Fruit fly (Drosophila melanogaster) whole organism: ENCODE results near the gene RpS10a.

ENCODE experiments used
- CG8478 ChIP-seq: fragments of >200 bp; optimal IDR thresholded peaks from 2 replicates; lab custom pipeline; 2018; ENCODE audit warnings: inconsistent platforms
- Dll ChIP-seq: fragments of >200 bp; optimal IDR thresholded peaks from 2 replicates; lab custom pipeline; 2017
- EcR ChIP-seq, 2 experiments: fragments of >200 bp; optimal IDR thresholded peaks; 2 replicates each; lab custom pipeline; 2017; ENCODE audit warnings: missing biosample characterization in 2 of 2, missing genetic modification characterization in 2 of 2, missing genetic modification reagents in 2 of 2
- pan ChIP-seq: fragments of >200 bp; optimal IDR thresholded peaks from 2 replicates; lab custom pipeline; 2017
- psq ChIP-seq: fragments of >200 bp; optimal IDR thresholded peaks from 2 replicates; lab custom pipeline; 2017
- usp ChIP-seq: fragments of >200 bp; optimal IDR thresholded peaks from 2 replicates; lab custom pipeline; 2017; ENCODE audit warnings: missing biosample characterization, missing genetic modification characterization, mixed read lengths

Gene RpS10a

dm6 chr3R:27616493-27616892 lies 36.1 kb upstream of the RpS10a start:
- no peak for TF ChIP-seq usp (GFP tag; lab: Kevin White, UChicago)
- TF ChIP-seq EcR (GFP tag; optimal IDR thresholded peaks at IDR 0.05; lab: Kevin White, UChicago): no peak
- TF ChIP-seq CG8478 (lab: Kevin White, UChicago): no peak

- no peak for TF ChIP-seq CG8478 (lab: Kevin White, UChicago)
- no peak for TF ChIP-seq psq
- no peak for TF ChIP-seq EcR (GFP tag; optimal IDR thresholded peaks at IDR 0.05; lab: Kevin White, UChicago)
- no peak for TF ChIP-seq pan (lab: Kevin White, UChicago)
- no peak for TF ChIP-seq Dll
- TF ChIP-seq usp (GFP tag; lab: Kevin White, UChicago): no peak
These were observed 30.7 kb upstream of the RpS10a start for dm6 chr3R:27621861-27622260.

dm6 chr3R:27622993-27623392 lies 29.6 kb upstream of the RpS10a start:
- TF ChIP-seq psq (no peak), EcR (GFP tag; optimal IDR thresholded peaks at IDR 0.05; lab: Kevin White, UChicago) (no peak)

- TF ChIP-seq pan (lab: Kevin White, UChicago) (no peak), psq (no peak), usp (GFP tag; lab: Kevin White, UChicago) (no peak), EcR (GFP tag; optimal IDR thresholded peaks at IDR 0.05; lab: Kevin White, UChicago) (no peak), Dll (no peak), CG8478 (lab: Kevin White, UChicago) (no peak)
These were observed 26.6 kb upstream of the RpS10a start, which contains the start of gene CG5612 for dm6 chr3R:27625911-27626310. Gene CG5612 (minus strand): TSS chr3R:27626011.

- TF ChIP-seq Dll (no peak), usp (GFP tag; lab: Kevin White, UChicago) (no peak), CG8478 (lab: Kevin White, UChicago) (no peak), psq (no peak), pan (lab: Kevin White, UChicago) (no peak), EcR (GFP tag; optimal IDR thresholded peaks at IDR 0.05; lab: Kevin White, UChicago) (no peak)
These were observed 16.5 kb upstream of the RpS10a start, which contains the start of the genes CG5611 and Mtl for dm6 chr3R:27636010-27636584. Gene CG5611 (minus strand): TSS chr3R:27636060. Gene Mtl (plus strand): TSS chr3R:27636412.

dm6 chr3R:27636720-27637119 lies 15.8 kb upstream of the RpS10a start:
- TF ChIP-seq usp (GFP tag; lab: Kevin White, UChicago): no peak
- TF ChIP-seq pan (lab: Kevin White, UChicago): no peak
- TF ChIP-seq Dll: no peak
- no peak for TF ChIP-seq psq
- TF ChIP-seq EcR (GFP tag; optimal IDR thresholded peaks at IDR 0.05; lab: Kevin White, UChicago): no peak

dm6 chr3R:27637264-27637860 lies 15.2 kb upstream of the RpS10a start:
- TF ChIP-seq usp (GFP tag; lab: Kevin White, UChicago) (no peak), EcR (GFP tag; optimal IDR thresholded peaks at IDR 0.05; lab: Kevin White, UChicago) (no peak), CG8478 (lab: Kevin White, UChicago) (no peak), Dll (no peak), pan (lab: Kevin White, UChicago) (no peak), psq (no peak)

dm6 chr3R:27643080-27643479 lies 9.5 kb upstream of the RpS10a start:
- TF ChIP-seq EcR (GFP tag; optimal IDR thresholded peaks at IDR 0.05; lab: Kevin White, UChicago): no peak
- no peak for TF ChIP-seq pan (lab: Kevin White, UChicago)
- TF ChIP-seq CG8478 (lab: Kevin White, UChicago): no peak
- no peak for TF ChIP-seq usp (GFP tag; lab: Kevin White, UChicago)
- no peak for TF ChIP-seq Dll
- TF ChIP-seq psq: no peak

- no peak for TF ChIP-seq CG8478 (lab: Kevin White, UChicago)
- no peak for TF ChIP-seq Dll
- TF ChIP-seq pan (lab: Kevin White, UChicago): no peak
- no peak for TF ChIP-seq psq
- no peak for TF ChIP-seq EcR (GFP tag; optimal IDR thresholded peaks at IDR 0.05; lab: Kevin White, UChicago)
- no peak for TF ChIP-seq usp (GFP tag; lab: Kevin White, UChicago)
These were observed 4.7 kb upstream of the RpS10a start for dm6 chr3R:27647817-27648216.

- no peak for TF ChIP-seq EcR (GFP tag; optimal IDR thresholded peaks at IDR 0.05; lab: Kevin White, UChicago)
- TF ChIP-seq usp (GFP tag; lab: Kevin White, UChicago): no peak
- no peak for TF ChIP-seq Dll
- TF ChIP-seq psq: no peak
- no peak for TF ChIP-seq pan (lab: Kevin White, UChicago)
- TF ChIP-seq CG8478 (lab: Kevin White, UChicago): no peak
These were observed 850 bp upstream of the RpS10a start for dm6 chr3R:27651710-27652109.

dm6 chr3R:27655109-27655508 lies 2.5 kb downstream of the RpS10a start:
- no peak for TF ChIP-seq Dll

dm6 chr3R:27656686-27657535 lies 4.4 kb downstream of the RpS10a start, which contains the start of gene tau:
Gene tau (minus strand): TSS chr3R:27656996.
- TF ChIP-seq usp (GFP tag; lab: Kevin White, UChicago): no peak
